Fruit fly (Drosophila melanogaster) whole organism, embryonic: ENCODE data around the gene mEFG1.

Source experiments
- CG12155 ChIP-seq: fragments of 200-800 bp; sonication (Bioruptor generic); optimal IDR thresholded peaks from 3 replicates; lab custom pipeline; 2016; ENCODE audit warnings: missing biosample characterization, missing genetic modification characterization
- CG18262 ChIP-seq: fragments of 200-800 bp; optimal IDR thresholded peaks from 3 replicates; lab custom pipeline; 2019; ENCODE audit warnings: missing biosample characterization, mild to moderate bottlenecking, missing genetic modification characterization, moderate library complexity
- CG8478 ChIP-seq: fragments of >200 bp; optimal IDR thresholded peaks from 2 replicates; lab custom pipeline; 2018
- Dll ChIP-seq: fragments of 200-800 bp; sonication (Bioruptor generic); IDR thresholded peaks from 4 replicates; pipeline ENCODE4 v1.3.6; 2022; ENCODE audit warnings: missing biosample characterization, missing genetic modification characterization; ENCODE audit not compliant: partially characterized antibody
- Hr78 ChIP-seq, 2 experiments: fragments of 200-800 bp in 1 of 2; fragments of >200 bp in 1 of 2; sonication (Bioruptor generic) in 1 of 2; optimal IDR thresholded peaks; 2 replicates each; lab custom pipeline; 2017 to 2019; ENCODE audit warnings: missing biosample characterization in 2 of 2, missing genetic modification characterization in 2 of 2, mild to moderate bottlenecking in 1 of 2, moderate library complexity in 1 of 2
- NK7.1 ChIP-seq: fragments of 200-800 bp; sonication (Bioruptor generic); optimal IDR thresholded peaks from 3 replicates; lab custom pipeline; 2016; ENCODE audit warnings: missing biosample characterization, missing genetic modification characterization
- YL-1 ChIP-seq: fragments of 200-800 bp; sonication (Bioruptor generic); optimal IDR thresholded peaks from 3 replicates; lab custom pipeline; 2017; ENCODE audit warnings: missing biosample characterization, mild to moderate bottlenecking, missing genetic modification characterization
- cato ChIP-seq: fragments of 200-800 bp; sonication (Bioruptor generic); optimal IDR thresholded peaks from 2 replicates; lab custom pipeline; 2016; ENCODE audit warnings: missing biosample characterization, missing genetic modification characterization, borderline replicate concordance
- hth ChIP-seq: fragments of >200 bp; optimal IDR thresholded peaks from 2 replicates; lab custom pipeline; 2017; ENCODE audit warnings: inconsistent platforms
- mam ChIP-seq: fragments of 200-800 bp; sonication (Bioruptor generic); optimal IDR thresholded peaks from 3 replicates; lab custom pipeline; 2016; ENCODE audit warnings: missing biosample characterization, missing genetic modification characterization
- sc ChIP-seq, 3 experiments: fragments of >200 bp in 2 of 3; fragments of 200-800 bp in 1 of 3; sonication (Bioruptor generic) in 1 of 3; optimal IDR thresholded peaks; 2 replicates in 2 of 3; 3 replicates in 1 of 3; lab custom pipeline; 2017; ENCODE audit warnings: mild to moderate bottlenecking in 1 of 3, missing biosample characterization in 1 of 3, missing genetic modification characterization in 1 of 3, missing genetic modification reagents in 1 of 3

DNA sequence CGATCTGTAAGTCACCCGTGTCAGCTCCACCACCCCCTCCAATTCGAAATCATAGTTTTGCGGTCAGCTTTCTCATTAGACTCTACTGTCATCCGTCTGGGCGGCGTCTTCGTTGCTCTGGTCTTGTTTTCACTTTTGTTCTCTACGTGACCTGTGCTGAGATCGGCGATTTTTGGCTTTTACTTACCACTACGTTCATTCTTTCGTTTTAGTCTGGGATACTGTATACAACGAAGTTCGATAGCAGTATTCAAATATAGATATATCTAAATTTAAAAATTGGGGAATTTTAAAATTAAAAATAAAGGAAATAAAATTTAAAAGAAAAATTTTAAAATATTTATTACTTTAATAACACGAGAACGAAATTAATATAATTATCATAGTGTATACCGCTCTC, 30.0 kb upstream of the mEFG1 start, which contains the start of gene CG13786:
- TF ChIP-seq CG8478 (lab: Kevin White, UChicago) (no peak), NK7.1 (no peak), Hr78 (GFP tag; optimal IDR thresholded peaks at IDR 0.05; lab: Kevin White, UChicago) (no peak), cato (no peak), CG18262 (tag; lab: Kevin White, UChicago) (no peak), sc (optimal IDR thresholded peaks at IDR 0.05; lab: Kevin White, UChicago) (no peak), sc (GFP tag; optimal IDR thresholded peaks at IDR 0.05; lab: Kevin White, UChicago) (no peak), YL-1 (no peak), mam (GFP tag; lab: Kevin White, UChicago) (no peak), CG12155 (GFP tag; lab: Kevin White, UChicago) (no peak), Dll (GFP tag; lab: Robert Waterston, UW) (no peak), hth (no peak)
